Worm (Caenorhabditis elegans) whole organism, mixed stage, embryonic: ENCODE results near the gene sqv-4.

ENCODE experiments used
- mep-1 ChIP-seq: fragments of 150-350 bp; optimal IDR thresholded peaks from 2 replicates; lab custom pipeline; 2017; ENCODE audit warnings: missing biosample characterization, missing genetic modification reagents, missing genetic modification characterization, inconsistent platforms
- nhr-237 ChIP-seq: fragments of 150-350 bp; optimal IDR thresholded peaks from 2 replicates; lab custom pipeline; 2014; ENCODE audit warnings: missing biosample characterization, missing genetic modification characterization
- snpc-4 ChIP-seq: fragments of 150-350 bp; optimal IDR thresholded peaks from 2 replicates; lab custom pipeline; 2014; ENCODE audit warnings: missing biosample characterization, missing genetic modification characterization

- TF ChIP-seq mep-1 (tag; lab: Kevin White, UChicago) = no peak
- no peak for TF ChIP-seq nhr-237 (tag; lab: Kevin White, UChicago)
- TF ChIP-seq snpc-4 = no peak
Measured at ce11 chrV:10672601-10673000, 11.3 kb upstream of the sqv-4 start.
